Worm (Caenorhabditis elegans) whole organism, mixed stage, embryonic: Measurements from ENCODE around the gene faah-2.

ENCODE experiments used
- bed-3 ChIP-seq: fragments of 200-800 bp; sonication (Bioruptor generic); optimal IDR thresholded peaks from 3 replicates; lab custom pipeline; 2018; ENCODE audit warnings: mild to moderate bottlenecking, missing genetic modification characterization, moderate library complexity, missing compliant biosample characterization
- blmp-1 ChIP-seq: fragments of 150-350 bp; optimal IDR thresholded peaks from 2 replicates; lab custom pipeline; 2014; ENCODE audit warnings: missing biosample characterization, missing genetic modification characterization
- ceh-39 ChIP-seq: fragments of 150-350 bp; optimal IDR thresholded peaks from 2 replicates; lab custom pipeline; 2014; ENCODE audit warnings: missing biosample characterization, missing genetic modification characterization
- ceh-43 ChIP-seq: fragments of 200-800 bp; sonication (Bioruptor generic); optimal IDR thresholded peaks from 2 replicates; lab custom pipeline; 2018; ENCODE audit warnings: mild to moderate bottlenecking, missing genetic modification characterization, moderate library complexity, missing compliant biosample characterization
- ceh-83 ChIP-seq: fragments of 200-800 bp; sonication (Bioruptor generic); optimal IDR thresholded peaks from 2 replicates; lab custom pipeline; 2018; ENCODE audit warnings: mild to moderate bottlenecking, missing genetic modification characterization, missing compliant biosample characterization
- ces-1 ChIP-seq: fragments of 150-350 bp; optimal IDR thresholded peaks from 2 replicates; lab custom pipeline; 2014; ENCODE audit warnings: missing biosample characterization, missing genetic modification reagents, missing genetic modification characterization
- drap-1 ChIP-seq: fragments of 200-800 bp; sonication (Bioruptor generic); optimal IDR thresholded peaks from 3 replicates; lab custom pipeline; 2018; ENCODE audit warnings: mild to moderate bottlenecking, missing genetic modification characterization, missing compliant biosample characterization
- elt-3 ChIP-seq: fragments of 150-350 bp; optimal IDR thresholded peaks from 2 replicates; lab custom pipeline; 2014; ENCODE audit warnings: missing biosample characterization, missing genetic modification characterization
- flh-1 ChIP-seq: fragments of 200-800 bp; sonication (Bioruptor generic); optimal IDR thresholded peaks from 2 replicates; lab custom pipeline; 2018; ENCODE audit warnings: mild to moderate bottlenecking, missing genetic modification characterization, moderate library complexity, missing compliant biosample characterization
- ham-2 ChIP-seq: fragments of 200-800 bp; sonication (Bioruptor generic); optimal IDR thresholded peaks from 2 replicates; lab custom pipeline; 2018; ENCODE audit warnings: mild to moderate bottlenecking, missing genetic modification characterization, missing compliant biosample characterization
- hlh-1 ChIP-seq: fragments of 150-350 bp; optimal IDR thresholded peaks from 2 replicates; lab custom pipeline; 2014; ENCODE audit warnings: missing biosample characterization, missing genetic modification reagents, missing genetic modification characterization
- lin-13 ChIP-seq: fragments of 150-350 bp; optimal IDR thresholded peaks from 2 replicates; lab custom pipeline; 2014; ENCODE audit warnings: missing biosample characterization, missing genetic modification characterization
- lin-32 ChIP-seq: fragments of 200-800 bp; sonication (Bioruptor generic); optimal IDR thresholded peaks from 2 replicates; lab custom pipeline; 2018; ENCODE audit warnings: mild to moderate bottlenecking, missing genetic modification characterization, missing compliant biosample characterization
- lsy-2 ChIP-seq: fragments of 150-350 bp; optimal IDR thresholded peaks from 2 replicates; lab custom pipeline; 2014; ENCODE audit warnings: missing biosample characterization, missing genetic modification characterization
- mab-5 ChIP-seq: fragments of 150-350 bp; optimal IDR thresholded peaks from 2 replicates; lab custom pipeline; 2014; ENCODE audit warnings: missing biosample characterization, missing genetic modification characterization
- mls-2 ChIP-seq: sonication (generic microtip); optimal IDR thresholded peaks from 2 replicates; lab custom pipeline; 2016; ENCODE audit warnings: mild to moderate bottlenecking, missing genetic modification characterization, moderate library complexity, missing compliant biosample characterization
- nhr-2 ChIP-seq: fragments of 150-350 bp; optimal IDR thresholded peaks from 2 replicates; lab custom pipeline; 2014; ENCODE audit warnings: missing biosample characterization, missing genetic modification characterization
- nhr-237 ChIP-seq: fragments of 150-350 bp; optimal IDR thresholded peaks from 2 replicates; lab custom pipeline; 2014; ENCODE audit warnings: missing biosample characterization, missing genetic modification characterization
- nhr-28 ChIP-seq: fragments of 150-350 bp; optimal IDR thresholded peaks from 2 replicates; lab custom pipeline; 2014; ENCODE audit warnings: missing biosample characterization, missing genetic modification characterization
- nhr-76 ChIP-seq: sonication (generic microtip); optimal IDR thresholded peaks from 2 replicates; lab custom pipeline; 2017; ENCODE audit warnings: missing biosample characterization, missing genetic modification characterization
- pha-4 ChIP-seq: fragments of 150-350 bp; optimal IDR thresholded peaks from 2 replicates; lab custom pipeline; 2018; ENCODE audit warnings: missing biosample characterization, missing genetic modification reagents, missing genetic modification characterization
- snpc-4 ChIP-seq: fragments of 150-350 bp; optimal IDR thresholded peaks from 2 replicates; lab custom pipeline; 2014; ENCODE audit warnings: missing biosample characterization, missing genetic modification characterization
- tbx-8 ChIP-seq: fragments of 200-800 bp; sonication (Bioruptor generic); optimal IDR thresholded peaks from 2 replicates; lab custom pipeline; 2018; ENCODE audit warnings: mild to moderate bottlenecking, missing genetic modification characterization, moderate library complexity, missing compliant biosample characterization
- unc-120 ChIP-seq: sonication (generic microtip); optimal IDR thresholded peaks from 2 replicates; lab custom pipeline; 2017; ENCODE audit warnings: missing genetic modification characterization, missing compliant biosample characterization; ENCODE audit not compliant: poor library complexity, severe bottlenecking
- unc-62 ChIP-seq: fragments of 150-350 bp; optimal IDR thresholded peaks from 2 replicates; lab custom pipeline; 2014; ENCODE audit warnings: missing biosample characterization, missing genetic modification reagents, missing genetic modification characterization
- zip-8 ChIP-seq: fragments of 150-350 bp; optimal IDR thresholded peaks from 2 replicates; lab custom pipeline; 2014; ENCODE audit warnings: missing biosample characterization, missing genetic modification characterization
- ztf-11 ChIP-seq: fragments of 150-350 bp; optimal IDR thresholded peaks from 2 replicates; lab custom pipeline; 2014; ENCODE audit warnings: missing biosample characterization, missing genetic modification characterization

Gene faah-2

ce11 chrIV:8152145-8152544, at the start of gene faah-2:
Gene faah-2, plus strand, starts transcription at chrIV:8152445.
- TF ChIP-seq snpc-4 (tag; lab: Kevin White, UChicago) (no peak), ceh-43 (GFP tag; lab: Kevin White, UChicago) (no peak), nhr-76 (tag; lab: Kevin White, UChicago) (no peak), hlh-1 (tag; lab: Kevin White, UChicago) (no peak), nhr-28 (tag; lab: Kevin White, UChicago) (no peak), lin-13 (tag; lab: Kevin White, UChicago) (no peak), mab-5 (tag; lab: Kevin White, UChicago) (no peak), ces-1 (no peak), flh-1 (no peak), unc-62 (GFP tag; lab: Kevin White, UChicago) (no peak)

- TF ChIP-seq ces-1, result no peak
- TF ChIP-seq mab-5 (tag; lab: Kevin White, UChicago), result no peak
- no peak for TF ChIP-seq pha-4 (tag; lab: Kevin White, UChicago)
- no peak for TF ChIP-seq drap-1 (GFP tag; lab: Kevin White, UChicago)
- no peak for TF ChIP-seq nhr-237 (tag; lab: Kevin White, UChicago)
- no peak for TF ChIP-seq nhr-2 (tag; lab: Kevin White, UChicago)
- TF ChIP-seq ceh-39, result no peak
- TF ChIP-seq zip-8, result no peak
- no peak for TF ChIP-seq elt-3 (tag; lab: Kevin White, UChicago)
Observed at ce11 chrIV:8103196-8103595, 49.0 kb upstream of the faah-2 start.

DNA sequence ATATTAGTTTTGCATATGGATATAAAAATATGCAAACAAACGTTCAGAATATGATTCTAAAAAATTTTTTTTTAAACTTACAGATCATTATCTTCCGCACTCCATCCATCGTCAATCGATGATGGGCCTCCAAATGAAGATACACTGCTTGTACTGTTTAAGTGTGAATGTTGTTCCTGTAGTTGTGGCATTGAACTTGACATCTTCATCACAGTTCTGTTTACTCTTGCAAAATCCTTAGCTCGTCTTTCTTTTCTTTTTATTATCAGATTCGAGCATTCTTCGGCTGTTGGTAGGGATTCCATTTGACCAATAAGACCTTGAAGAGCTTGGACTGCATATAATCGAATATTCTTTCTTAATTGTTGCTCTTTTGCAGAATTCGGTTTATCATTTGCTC, 47.2 kb upstream of the faah-2 start:
- TF ChIP-seq tbx-8 (GFP tag; lab: Kevin White, UChicago) (no peak), bed-3 (GFP tag; lab: Kevin White, UChicago) (no peak), mls-2 (tag; lab: Kevin White, UChicago) (no peak), lin-13 (tag; lab: Kevin White, UChicago) (no peak)
- TF ChIP-seq, all 35 proteins: peak for 0

- TF ChIP-seq ces-1 (peak; percentile 11), tbx-8 (GFP tag; lab: Kevin White, UChicago) (no peak), mls-2 (tag; lab: Kevin White, UChicago) (no peak)
Observed at ce11 chrIV:8107502-8107901, 44.7 kb upstream of the faah-2 start, which contains the start of gene rabs-5. Gene rabs-5, minus strand, starts transcription at chrIV:8107602.

DNA sequence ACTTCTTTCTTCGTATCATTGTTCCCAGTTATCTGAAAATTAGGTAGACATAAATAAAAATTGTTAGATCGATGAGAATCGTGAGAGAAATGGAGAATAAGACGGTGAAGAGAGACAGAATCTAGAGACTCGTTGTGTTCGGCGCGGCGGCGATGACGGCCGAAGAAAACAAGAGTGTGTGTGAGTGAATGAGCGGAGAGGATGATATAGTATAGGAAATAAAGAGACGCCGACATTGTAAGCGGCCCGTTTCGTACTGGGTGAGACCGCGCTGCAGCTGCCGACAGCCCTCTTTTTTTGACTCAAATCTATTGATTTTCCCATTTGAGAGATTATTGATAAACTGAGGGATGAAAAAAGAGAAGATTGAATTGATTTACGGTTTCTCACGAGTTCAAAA, 40.1 kb upstream of the faah-2 start, which contains the start of gene Y42H9AR.4:
Gene Y42H9AR.4, minus strand, starts transcription at position 32 of the 400 bp plus-strand sequence.
- peak; percentile 67 for TF ChIP-seq unc-120
- no peak for TF ChIP-seq hlh-1 (tag; lab: Kevin White, UChicago)
- peak; percentile 65 for TF ChIP-seq lin-32 (GFP tag; lab: Kevin White, UChicago)
- peak; percentile 2 for TF ChIP-seq blmp-1 (tag; lab: Kevin White, UChicago)

DNA sequence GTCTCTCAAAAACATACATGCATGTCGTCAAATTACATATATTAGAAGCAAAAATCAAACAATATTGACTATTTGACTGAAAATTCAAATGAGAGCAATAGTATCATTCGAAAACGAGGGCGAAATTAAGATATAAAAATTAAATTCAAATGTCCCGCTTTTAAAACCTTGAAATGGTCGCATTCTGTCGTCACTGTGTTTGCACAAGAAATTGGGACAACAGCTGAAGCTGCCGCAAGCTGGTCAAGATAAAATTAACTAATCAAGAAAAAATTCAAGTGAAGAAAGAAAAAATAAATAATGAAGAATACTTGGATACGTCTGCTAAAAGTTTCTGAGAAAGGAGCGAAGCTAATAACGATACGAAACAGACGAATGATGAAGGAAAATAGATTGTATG, 39.6 kb upstream of the faah-2 start:
- TF ChIP-seq ceh-83 (no peak), ces-1 (peak; percentile 31)

- TF ChIP-seq nhr-76 (tag; lab: Kevin White, UChicago), result no peak
- no peak for TF ChIP-seq drap-1 (GFP tag; lab: Kevin White, UChicago)
- peak; percentile 67 for TF ChIP-seq ces-1
- no peak for TF ChIP-seq blmp-1 (tag; lab: Kevin White, UChicago)
- no peak for TF ChIP-seq ztf-11 (tag; lab: Kevin White, UChicago)
- no peak for TF ChIP-seq ham-2 (GFP tag; lab: Kevin White, UChicago)
- TF ChIP-seq flh-1, result no peak
- no peak for TF ChIP-seq nhr-237 (tag; lab: Kevin White, UChicago)
- no peak for TF ChIP-seq mls-2 (tag; lab: Kevin White, UChicago)
- no peak for TF ChIP-seq lin-13 (tag; lab: Kevin White, UChicago)
- no peak for TF ChIP-seq nhr-2 (tag; lab: Kevin White, UChicago)
- TF ChIP-seq lsy-2 (tag; lab: Kevin White, UChicago), result peak; percentile 48
- no peak for TF ChIP-seq tbx-8 (GFP tag; lab: Kevin White, UChicago)
- no peak for TF ChIP-seq snpc-4 (tag; lab: Kevin White, UChicago)
- no peak for TF ChIP-seq unc-120
- TF ChIP-seq, all 35 proteins: peak for 2
Observed at ce11 chrIV:8113161-8113560, 39.1 kb upstream of the faah-2 start, which contains the start of gene Y42H9AR.1. Gene Y42H9AR.1, plus strand, starts transcription at chrIV:8113393.
